Worm (Caenorhabditis elegans): Measurements from ENCODE around the gene ttr-9.

The ttr-9 gene

ce11 chrIV:9511221-9511638, 5.1 kb upstream of the ttr-9 start (continued):
- TF ChIP-seq Y116A8C.19 (tag; optimal IDR thresholded peaks at IDR 0.05; ENCODE audit: borderline replicate concordance) (no peak), C04F5.9 (tag; optimal IDR thresholded peaks at IDR 0.05) (peak; percentile 62), zip-4 (GFP tag; optimal IDR thresholded peaks at IDR 0.05) (peak; percentile 63), swsn-7 (tag; optimal IDR thresholded peaks at IDR 0.05) (peak; percentile 93), mab-9 (GFP tag; IDR thresholded peaks at IDR 0.05) (peak; percentile 80), xbp-1 (tag; optimal IDR thresholded peaks at IDR 0.05) (peak; percentile 91), pqm-1 (tag; optimal IDR thresholded peaks at IDR 0.05) (no peak), sptf-1 (tag; optimal IDR thresholded peaks at IDR 0.05) (no peak), unc-62 (GFP tag; optimal IDR thresholded peaks at IDR 0.05) (no peak), nhr-28 (tag; optimal IDR thresholded peaks at IDR 0.05) (no peak), sox-4 (tag; optimal IDR thresholded peaks at IDR 0.05) (peak; percentile 63), fkh-8 (tag; optimal IDR thresholded peaks at IDR 0.05) (peak; percentile 84), nhr-84 (tag; optimal IDR thresholded peaks at IDR 0.05) (no peak), nhr-85 (tag) (peak; percentile 96), lin-35 (GFP tag; optimal IDR thresholded peaks at IDR 0.05) (peak; percentile 57 to 75), nhr-77 (tag; optimal IDR thresholded peaks at IDR 0.05) (no peak), nhr-71 (tag; optimal IDR thresholded peaks at IDR 0.05) (peak; percentile 95), nhr-76 (tag; optimal IDR thresholded peaks at IDR 0.05) (no peak), lin-13 (GFP tag; optimal IDR thresholded peaks at IDR 0.05) (peak; percentile 70), irx-1 (tag; optimal IDR thresholded peaks at IDR 0.05) (peak; percentile 85), dpl-1 (GFP tag; optimal IDR thresholded peaks at IDR 0.05) (peak; percentile 33 to 54 (median 48)), mep-1 (tag; optimal IDR thresholded peaks at IDR 0.05) (peak; percentile 74), ama-1 (optimal IDR thresholded peaks at IDR 0.05) (peak; percentile 87), elt-2 (tag; optimal IDR thresholded peaks at IDR 0.05) (no peak), lin-14 (GFP tag; optimal IDR thresholded peaks at IDR 0.05) (peak; percentile 89), hpl-2 (GFP tag; optimal IDR thresholded peaks at IDR 0.05) (no peak), isw-1 (GFP tag; IDR thresholded peaks at IDR 0.05) (peak; percentile 49), nhr-20 (tag; optimal IDR thresholded peaks at IDR 0.05) (peak; percentile 89), blmp-1 (tag; optimal IDR thresholded peaks at IDR 0.05) (peak; percentile 56), mef-2 (tag; optimal IDR thresholded peaks at IDR 0.05) (peak; percentile 48), ceh-90 (tag; optimal IDR thresholded peaks at IDR 0.05) (no peak), aly-2 (tag; optimal IDR thresholded peaks at IDR 0.05) (peak; percentile 89), egl-13 (tag; optimal IDR thresholded peaks at IDR 0.05) (peak; percentile 72), efl-3 (GFP tag; optimal IDR thresholded peaks at IDR 0.05) (peak; percentile 36), unc-86 (tag; optimal IDR thresholded peaks at IDR 0.05) (peak; percentile 82), ces-1 (GFP tag; optimal IDR thresholded peaks at IDR 0.05) (no peak), lin-15B (tag; optimal IDR thresholded peaks at IDR 0.05) (peak; percentile 45)

DNA sequence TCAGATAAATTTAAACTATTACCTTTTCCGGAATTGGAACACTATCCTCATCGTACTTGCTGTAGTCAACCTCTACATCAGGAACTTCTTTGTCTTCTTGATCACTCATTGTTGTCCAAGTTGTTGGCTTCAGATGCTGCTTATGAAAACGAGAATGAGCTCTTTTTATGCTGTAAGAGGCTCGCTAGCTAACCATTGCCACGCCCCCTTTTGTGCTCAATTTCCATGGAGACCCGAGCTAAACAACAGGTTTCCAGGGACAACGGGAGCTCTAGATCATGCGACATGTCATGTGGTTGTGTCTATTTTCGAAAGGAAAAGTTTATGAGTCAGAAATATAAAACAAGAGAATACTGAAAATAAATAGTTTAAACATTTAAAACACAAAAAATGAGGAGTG, 4.3 kb upstream of the ttr-9 start, which contains the start of gene C33A12.4:
Gene C33A12.4, minus strand, starts transcription at position 131 of the 400 bp plus-strand sequence.
- TF ChIP-seq fkh-8 (tag; optimal IDR thresholded peaks at IDR 0.05) (peak; percentile 95), fkh-10 (GFP tag; optimal IDR thresholded peaks at IDR 0.05) (peak; percentile 24), nhr-19 (GFP tag; conservative IDR thresholded peaks at IDR 0.05) (no peak), lin-13 (GFP tag; optimal IDR thresholded peaks at IDR 0.05) (peak; percentile 5), pax-3 (tag; optimal IDR thresholded peaks at IDR 0.05) (peak; percentile 10), dsc-1 (tag; optimal IDR thresholded peaks at IDR 0.05) (peak; percentile 41), ztf-4 (tag; optimal IDR thresholded peaks at IDR 0.05) (peak; percentile 8), xbp-1 (tag; optimal IDR thresholded peaks at IDR 0.05) (peak; percentile 30), lin-14 (GFP tag; optimal IDR thresholded peaks at IDR 0.05) (no peak), C16A3.4 (tag; optimal IDR thresholded peaks at IDR 0.05) (no peak), C04F5.9 (tag; optimal IDR thresholded peaks at IDR 0.05) (no peak), efl-3 (GFP tag; optimal IDR thresholded peaks at IDR 0.05) (no peak), fkh-4 (tag; optimal IDR thresholded peaks at IDR 0.05; ENCODE audit: borderline replicate concordance) (no peak), efl-1 (optimal IDR thresholded peaks at IDR 0.05) (no peak), efl-1 (GFP tag; optimal IDR thresholded peaks at IDR 0.05 in 1 of 2) (peak in 1 of 2 experiments; percentile 62), aha-1 (tag; optimal IDR thresholded peaks at IDR 0.05) (no peak), sox-4 (tag; optimal IDR thresholded peaks at IDR 0.05) (peak; percentile 50), ces-1 (GFP tag; optimal IDR thresholded peaks at IDR 0.05) (no peak), nhr-11 (tag; optimal IDR thresholded peaks at IDR 0.05) (no peak), mep-1 (tag; optimal IDR thresholded peaks at IDR 0.05) (peak; percentile 14), nhr-71 (tag; optimal IDR thresholded peaks at IDR 0.05) (peak; percentile 38), nhr-77 (tag; optimal IDR thresholded peaks at IDR 0.05) (no peak), unc-30 (tag; optimal IDR thresholded peaks at IDR 0.05) (no peak), elt-2 (tag; optimal IDR thresholded peaks at IDR 0.05) (no peak), fos-1 (tag; optimal IDR thresholded peaks at IDR 0.05) (peak; percentile 9), swsn-7 (tag; optimal IDR thresholded peaks at IDR 0.05) (peak; percentile 5), C34B4.2 (tag; optimal IDR thresholded peaks at IDR 0.05) (no peak), nhr-47 (tag; optimal IDR thresholded peaks at IDR 0.05) (peak; percentile 53)
